Worm (Caenorhabditis elegans) whole organism, L1 larva: ENCODE data around the gene idpp-8.
"Not testable (repeated sequence)": the region's sequence is repeated elsewhere in the genome, so short reads cannot be mapped to it uniquely, and the experiment has no call there.

ENCODE experiments used
- alr-1 ChIP-seq: fragments of 200-800 bp; sonication (Bioruptor generic); optimal IDR thresholded peaks from 2 replicates; lab custom pipeline; 2018; ENCODE audit warnings: borderline replicate concordance, mild to moderate bottlenecking, missing genetic modification characterization, missing compliant biosample characterization
- ama-1 ChIP-seq: fragments of 150-350 bp; optimal IDR thresholded peaks from 2 replicates; lab custom pipeline; 2014
- blmp-1 ChIP-seq: fragments of 150-350 bp; optimal IDR thresholded peaks from 2 replicates; lab custom pipeline; 2014; ENCODE audit warnings: missing biosample characterization, missing genetic modification characterization
- ceh-63 ChIP-seq: fragments of 200-800 bp; sonication (Bioruptor generic); optimal IDR thresholded peaks from 2 replicates; lab custom pipeline; 2018; ENCODE audit warnings: mild to moderate bottlenecking, missing genetic modification characterization, missing compliant biosample characterization
- ceh-88 ChIP-seq: fragments of 200-800 bp; sonication (Bioruptor generic); IDR thresholded peaks from 2 replicates; pipeline ENCODE4 v1.3.6; 2022; ENCODE audit warnings: missing genetic modification characterization, missing compliant biosample characterization
- efl-1 ChIP-seq, 4 experiments: fragments of 150-350 bp; optimal IDR thresholded peaks in 3 of 4; peaks in 1 of 4; 1 replicate in 1 of 4; 2 replicates in 3 of 4; lab custom pipeline; 2014; ENCODE audit warnings: missing biosample characterization in 2 of 4, missing genetic modification characterization in 2 of 4, missing genetic modification reagents in 2 of 4
- efl-3 ChIP-seq: fragments of 200-800 bp; sonication (Bioruptor generic); optimal IDR thresholded peaks from 2 replicates; lab custom pipeline; 2018; ENCODE audit warnings: mild to moderate bottlenecking, missing genetic modification characterization, missing compliant biosample characterization
- ets-5 ChIP-seq: fragments of 200-800 bp; sonication (Bioruptor generic); IDR thresholded peaks from 2 replicates; pipeline ENCODE4 v1.3.6; 2022; ENCODE audit warnings: missing genetic modification characterization, missing compliant biosample characterization
- fkh-10 ChIP-seq: sonication (generic microtip); optimal IDR thresholded peaks from 2 replicates; lab custom pipeline; 2017; ENCODE audit warnings: missing biosample characterization, missing genetic modification reagents, missing genetic modification characterization
- fkh-4 ChIP-seq: sonication (generic microtip); optimal IDR thresholded peaks from 2 replicates; lab custom pipeline; 2016; ENCODE audit warnings: missing compliant biosample characterization, missing genetic modification characterization, borderline replicate concordance
- fkh-8 ChIP-seq: sonication (generic microtip); optimal IDR thresholded peaks from 2 replicates; lab custom pipeline; 2016; ENCODE audit warnings: mild to moderate bottlenecking, missing genetic modification characterization, missing compliant biosample characterization
- fos-1 ChIP-seq: fragments of 150-350 bp; optimal IDR thresholded peaks from 2 replicates; lab custom pipeline; 2014; ENCODE audit warnings: missing biosample characterization, missing genetic modification characterization
- grh-1 ChIP-seq: fragments of 200-800 bp; sonication (Bioruptor generic); IDR thresholded peaks from 2 replicates; pipeline ENCODE4 v1.3.6; 2022; ENCODE audit warnings: missing genetic modification reagents, missing genetic modification characterization, missing compliant biosample characterization
- hlh-4 ChIP-seq: sonication (generic microtip); optimal IDR thresholded peaks from 2 replicates; lab custom pipeline; 2016; ENCODE audit warnings: mild to moderate bottlenecking, missing genetic modification characterization, missing compliant biosample characterization
- hpl-2 ChIP-seq: fragments of 150-350 bp; optimal IDR thresholded peaks from 2 replicates; lab custom pipeline; 2014; ENCODE audit warnings: missing biosample characterization, missing genetic modification reagents, missing genetic modification characterization
- irx-1 ChIP-seq: sonication (generic microtip); optimal IDR thresholded peaks from 2 replicates; lab custom pipeline; 2016; ENCODE audit warnings: missing genetic modification characterization, missing compliant biosample characterization
- isw-1 ChIP-seq: fragments of 200-800 bp; sonication (Bioruptor generic); IDR thresholded peaks from 2 replicates; pipeline ENCODE4 v1.3.6; 2022; ENCODE audit warnings: missing genetic modification characterization, missing compliant biosample characterization
- jun-1 ChIP-seq: fragments of 150-350 bp; optimal IDR thresholded peaks from 2 replicates; lab custom pipeline; 2014; ENCODE audit warnings: missing biosample characterization, missing genetic modification reagents, missing genetic modification characterization
- lin-35 ChIP-seq, 2 experiments: fragments of 150-350 bp; optimal IDR thresholded peaks; 2 replicates each; lab custom pipeline; 2014; ENCODE audit warnings: missing biosample characterization in 2 of 2, missing genetic modification characterization in 2 of 2, missing genetic modification reagents in 2 of 2
- lin-39 ChIP-seq: fragments of 150-350 bp; optimal IDR thresholded peaks from 2 replicates; lab custom pipeline; 2014; ENCODE audit warnings: missing biosample characterization, missing genetic modification reagents, missing genetic modification characterization
- lsy-2 ChIP-seq, 2 experiments: fragments of 150-350 bp; optimal IDR thresholded peaks; 2 replicates each; lab custom pipeline; 2014; ENCODE audit warnings: missing biosample characterization in 2 of 2, missing genetic modification characterization in 2 of 2
- mab-9 ChIP-seq: fragments of 200-800 bp; sonication (Bioruptor generic); IDR thresholded peaks from 2 replicates; pipeline ENCODE4 v1.3.6; 2022; ENCODE audit warnings: missing genetic modification reagents, missing genetic modification characterization, missing compliant biosample characterization
- mdl-1 ChIP-seq, 2 experiments: fragments of 150-350 bp; optimal IDR thresholded peaks; 2 replicates each; lab custom pipeline; 2014 to 2017; ENCODE audit warnings: missing biosample characterization in 2 of 2, missing genetic modification characterization in 2 of 2, inconsistent platforms in 1 of 2
- nhr-11 ChIP-seq: fragments of 150-350 bp; optimal IDR thresholded peaks from 2 replicates; lab custom pipeline; 2014; ENCODE audit warnings: missing biosample characterization, missing genetic modification characterization
- nhr-19 ChIP-seq: fragments of 200-800 bp; sonication (Bioruptor generic); conservative IDR thresholded peaks from 2 replicates; pipeline ENCODE4 v1.3.6; 2022; ENCODE audit warnings: missing genetic modification characterization, missing compliant biosample characterization
- nhr-71 ChIP-seq: sonication (generic microtip); optimal IDR thresholded peaks from 2 replicates; lab custom pipeline; 2016; ENCODE audit warnings: mild to moderate bottlenecking, missing genetic modification characterization, moderate library complexity, missing compliant biosample characterization
- nhr-77 ChIP-seq: fragments of 150-350 bp; optimal IDR thresholded peaks from 2 replicates; lab custom pipeline; 2014; ENCODE audit warnings: missing biosample characterization, missing genetic modification characterization
- nhr-84 ChIP-seq: sonication (generic microtip); optimal IDR thresholded peaks from 2 replicates; lab custom pipeline; 2017; ENCODE audit warnings: missing biosample characterization, missing genetic modification characterization
- nhr-85 ChIP-seq: sonication (generic microtip); peaks from one replicate; lab custom pipeline; 2016; ENCODE audit warnings: missing genetic modification characterization, inconsistent platforms, missing compliant biosample characterization
- pqm-1 ChIP-seq: sonication (generic microtip); optimal IDR thresholded peaks from 3 replicates; lab custom pipeline; 2017; ENCODE audit warnings: missing biosample characterization, missing genetic modification characterization
- skn-1 ChIP-seq: fragments of 150-350 bp; optimal IDR thresholded peaks from 2 replicates; lab custom pipeline; 2014; ENCODE audit warnings: missing biosample characterization, missing genetic modification characterization
- snpc-4 ChIP-seq: fragments of 150-350 bp; optimal IDR thresholded peaks from 2 replicates; lab custom pipeline; 2014; ENCODE audit warnings: missing biosample characterization, missing genetic modification characterization
- snu-23 ChIP-seq: sonication (generic microtip); optimal IDR thresholded peaks from 2 replicates; lab custom pipeline; 2016; ENCODE audit warnings: missing genetic modification characterization, missing compliant biosample characterization
- sup-37 ChIP-seq: fragments of 200-800 bp; sonication (Bioruptor generic); optimal IDR thresholded peaks from 2 replicates; lab custom pipeline; 2018; ENCODE audit warnings: mild to moderate bottlenecking, missing genetic modification characterization, missing compliant biosample characterization
- swsn-7 ChIP-seq: sonication (generic microtip); optimal IDR thresholded peaks from 2 replicates; lab custom pipeline; 2016; ENCODE audit warnings: missing genetic modification characterization, missing compliant biosample characterization
- tbx-2 ChIP-seq: sonication (generic microtip); optimal IDR thresholded peaks from 2 replicates; lab custom pipeline; 2016; ENCODE audit warnings: missing genetic modification characterization, missing compliant biosample characterization
- unc-30 ChIP-seq: sonication (generic microtip); optimal IDR thresholded peaks from 2 replicates; lab custom pipeline; 2017; ENCODE audit warnings: missing biosample characterization, missing genetic modification characterization
- unc-86 ChIP-seq: sonication (generic microtip); optimal IDR thresholded peaks from 2 replicates; lab custom pipeline; 2016; ENCODE audit warnings: missing genetic modification characterization, missing compliant biosample characterization
- unc-98 ChIP-seq: fragments of 200-800 bp; sonication (Bioruptor generic); IDR thresholded peaks from 2 replicates; pipeline ENCODE4 v1.3.6; 2022; ENCODE audit warnings: missing genetic modification characterization, missing compliant biosample characterization
- ztf-11 ChIP-seq, 2 experiments: sonication (generic microtip); optimal IDR thresholded peaks; 2 replicates each; lab custom pipeline; 2016 to 2017; ENCODE audit warnings: missing genetic modification characterization in 2 of 2, missing biosample characterization in 1 of 2, missing compliant biosample characterization in 1 of 2
- ztf-4 ChIP-seq: fragments of 150-350 bp; optimal IDR thresholded peaks from 2 replicates; lab custom pipeline; 2014; ENCODE audit warnings: missing biosample characterization, missing genetic modification characterization

The idpp-8 gene

DNA sequence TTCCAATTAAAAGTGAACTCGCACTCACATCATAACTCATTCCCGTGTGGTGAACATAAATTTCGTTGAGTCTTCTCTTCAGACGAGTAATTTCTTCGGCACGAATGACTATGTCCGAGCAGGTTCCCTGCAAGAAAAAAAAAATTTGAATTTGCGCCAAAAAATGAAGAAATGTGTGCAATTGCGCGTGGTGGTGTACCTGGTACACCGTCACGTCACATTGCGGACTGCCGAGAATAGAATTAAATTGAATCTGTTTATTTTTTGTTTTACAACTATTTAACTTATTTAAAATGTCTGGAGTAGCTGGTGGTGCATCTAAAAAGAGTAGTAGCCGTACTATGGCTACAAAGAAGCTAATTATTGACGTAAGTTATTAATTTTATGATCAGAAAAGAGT is 14.4 kb upstream of the idpp-8 start, which contains the start of gene mdt-22 (continued):
- TF ChIP-seq mdl-1 (tag; optimal IDR thresholded peaks at IDR 0.05; lab: Kevin White, UChicago) (peak in 1 of 2 experiments; percentile 51), mab-9 (GFP tag; lab: Robert Waterston, UW) (peak; percentile 72), unc-30 (tag; lab: Kevin White, UChicago) (no peak), fkh-10 (GFP tag; lab: Kevin White, UChicago) (peak; percentile 63), efl-3 (GFP tag; lab: Kevin White, UChicago) (peak; percentile 21), nhr-11 (tag; lab: Kevin White, UChicago) (no peak), nhr-19 (GFP tag; lab: Robert Waterston, UW) (peak; percentile 81), isw-1 (GFP tag; lab: Robert Waterston, UW) (peak; percentile 78), nhr-77 (tag; lab: Kevin White, UChicago) (peak; percentile 68), unc-86 (tag; lab: Kevin White, UChicago) (peak; percentile 71), pqm-1 (no peak), sup-37 (no peak), snu-23 (peak; percentile 84), alr-1 (no peak), lin-35 (GFP tag; optimal IDR thresholded peaks at IDR 0.05; lab: Kevin White, UChicago) (peak; percentile 96 to 98), irx-1 (tag; lab: Kevin White, UChicago) (peak; percentile 60), grh-1 (GFP tag; lab: Robert Waterston, UW) (peak; percentile 41; the same call in 1 of the 2 replicates), hlh-4 (no peak), hpl-2 (GFP tag; lab: Kevin White, UChicago) (no peak), nhr-84 (tag; lab: Kevin White, UChicago) (no peak), tbx-2 (tag; lab: Kevin White, UChicago) (peak; percentile 80), ceh-63 (GFP tag; lab: Kevin White, UChicago) (no peak), fos-1 (tag; lab: Kevin White, UChicago) (no peak), skn-1 (tag; lab: Kevin White, UChicago) (peak; percentile 72), snpc-4 (tag; lab: Kevin White, UChicago) (peak; percentile 45), fkh-4 (tag; lab: Kevin White, UChicago) (no peak), ets-5 (GFP tag; lab: Robert Waterston, UW) (no peak), swsn-7 (tag; lab: Kevin White, UChicago) (peak; percentile 80), ztf-11 (tag; optimal IDR thresholded peaks at IDR 0.05; lab: Kevin White, UChicago) (peak in 1 of 2 experiments; percentile 71), lsy-2 (tag; optimal IDR thresholded peaks at IDR 0.05; lab: Kevin White, UChicago) (peak; percentile 82 to 86), nhr-71 (tag; lab: Kevin White, UChicago) (peak; percentile 83), lin-39 (tag; lab: Kevin White, UChicago) (peak; percentile 45)

- TF ChIP-seq nhr-85 (peak; percentile 1), efl-1 (GFP tag; optimal IDR thresholded peaks at IDR 0.05 in 1 of 2; lab: Kevin White, UChicago) (peak in 1 of 2 experiments; percentile 8)
- TF ChIP-seq efl-1 (optimal IDR thresholded peaks at IDR 0.05; lab: Kevin White, UChicago) = not testable (repeated sequence)
These were observed 13.2 kb upstream of the idpp-8 start for ce11 chrII:10302141-10302574.

DNA sequence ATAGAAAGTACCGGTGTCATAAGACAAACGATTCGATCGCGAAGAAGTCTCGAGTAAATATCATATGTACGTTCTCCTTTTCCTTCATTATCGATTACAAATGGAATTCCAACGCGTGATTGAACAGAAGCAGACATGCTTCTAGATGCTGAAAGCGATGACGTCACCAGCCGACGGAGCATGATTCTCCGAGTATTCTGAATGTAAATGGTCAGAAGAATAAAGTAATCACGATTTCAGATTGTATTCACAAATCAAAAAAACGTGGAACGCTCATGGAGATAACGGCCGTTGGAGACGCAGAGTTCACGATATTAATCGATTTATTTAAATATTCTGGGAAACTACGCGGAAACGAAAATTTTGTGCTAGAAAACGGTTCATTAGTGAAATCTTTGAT is 12.7 kb upstream of the idpp-8 start, which contains the start of gene clpp-1:
TSS of gene clpp-1 (minus strand) at position 197 of the 400 bp plus-strand sequence.
- no peak for TF ChIP-seq jun-1 (tag; lab: Kevin White, UChicago)
- TF ChIP-seq fkh-10 (GFP tag; lab: Kevin White, UChicago) = no peak
- 0 out of 2 replicates have a peak, but pooled peaks have one; percentile 9 for TF ChIP-seq grh-1 (GFP tag; lab: Robert Waterston, UW)
- no peak for TF ChIP-seq ets-5 (GFP tag; lab: Robert Waterston, UW)
- TF ChIP-seq efl-1 (optimal IDR thresholded peaks at IDR 0.05; lab: Kevin White, UChicago) = peak in 1 of 2 experiments; percentile 8
- TF ChIP-seq efl-1 (GFP tag; optimal IDR thresholded peaks at IDR 0.05 in 1 of 2; lab: Kevin White, UChicago) = peak in 1 of 2 experiments; percentile 84
- TF ChIP-seq blmp-1 (tag; lab: Kevin White, UChicago) = no peak
- TF ChIP-seq unc-98 (GFP tag; lab: Robert Waterston, UW) = no peak
- TF ChIP-seq hpl-2 (GFP tag; lab: Kevin White, UChicago) = no peak
- TF ChIP-seq swsn-7 (tag; lab: Kevin White, UChicago) = peak; percentile 11
- TF ChIP-seq snu-23 = peak; percentile 6
- TF ChIP-seq ama-1 (lab: Kevin White, UChicago) = peak; percentile 20
- peak in 1 of 2 experiments; percentile 42 for TF ChIP-seq lin-35 (GFP tag; optimal IDR thresholded peaks at IDR 0.05; lab: Kevin White, UChicago)
- TF ChIP-seq ztf-4 (tag; lab: Kevin White, UChicago) = peak; percentile 60
- 0 out of 2 replicates have a peak, but pooled peaks have one; percentile 8 for TF ChIP-seq ceh-88 (GFP tag; lab: Robert Waterston, UW)
- TF ChIP-seq nhr-71 (tag; lab: Kevin White, UChicago) = peak; percentile 42
- TF ChIP-seq fkh-8 (tag; lab: Kevin White, UChicago) = peak; percentile 28
- TF ChIP-seq hlh-4 = no peak
- TF ChIP-seq, all 84 proteins: peak for 10
